Fruit fly (Drosophila melanogaster) whole organism, embryonic: ENCODE data around the gene foxo.

ENCODE experiments used
- CG10366 ChIP-seq: fragments of 200-800 bp; sonication (Bioruptor generic); IDR thresholded peaks from 2 replicates; pipeline ENCODE4 v1.3.6; 2022; ENCODE audit warnings: missing biosample characterization, missing genetic modification characterization
- CG10979 ChIP-seq: fragments of 200-800 bp; sonication (Bioruptor generic); optimal IDR thresholded peaks from 2 replicates; lab custom pipeline; 2018; ENCODE audit warnings: missing biosample characterization, mild to moderate bottlenecking, missing genetic modification characterization, moderate library complexity
- CG11560 ChIP-seq: fragments of 200-800 bp; sonication (Bioruptor generic); IDR thresholded peaks from 3 replicates; pipeline ENCODE4 v1.3.6; 2022; ENCODE audit warnings: missing biosample characterization, missing genetic modification characterization
- CG11696 ChIP-seq: fragments of 200-800 bp; sonication (Bioruptor generic); IDR thresholded peaks from 2 replicates; pipeline ENCODE4 v1.3.6; 2022; ENCODE audit warnings: missing biosample characterization, missing genetic modification characterization
- CG12769 ChIP-seq: fragments of 200-800 bp; sonication (Bioruptor generic); optimal IDR thresholded peaks from 2 replicates; lab custom pipeline; 2019; ENCODE audit warnings: missing biosample characterization, mild to moderate bottlenecking, missing genetic modification characterization, moderate library complexity
- CG13424 ChIP-seq: fragments of 200-800 bp; sonication (Bioruptor generic); optimal IDR thresholded peaks from 2 replicates; lab custom pipeline; 2019; ENCODE audit warnings: missing biosample characterization, mild to moderate bottlenecking, missing genetic modification characterization, moderate library complexity
- CG17359 ChIP-seq: fragments of 200-800 bp; sonication (Bioruptor generic); optimal IDR thresholded peaks from 3 replicates; lab custom pipeline; 2018; ENCODE audit warnings: missing biosample characterization, mild to moderate bottlenecking, missing genetic modification characterization, moderate library complexity
- CG31365 ChIP-seq: fragments of 200-800 bp; sonication (Bioruptor generic); optimal IDR thresholded peaks from 2 replicates; lab custom pipeline; 2018; ENCODE audit warnings: missing biosample characterization, mild to moderate bottlenecking, missing genetic modification characterization
- CG32532 ChIP-seq: fragments of 200-800 bp; sonication (Bioruptor generic); IDR thresholded peaks from 2 replicates; pipeline ENCODE4 v1.3.6; 2022; ENCODE audit warnings: missing biosample characterization, missing genetic modification characterization
- CG34376 ChIP-seq: fragments of 200-800 bp; sonication (Bioruptor generic); optimal IDR thresholded peaks from 2 replicates; lab custom pipeline; 2018; ENCODE audit warnings: missing biosample characterization, mild to moderate bottlenecking, missing genetic modification characterization
- CG3838 ChIP-seq: fragments of 200-800 bp; sonication (Bioruptor generic); optimal IDR thresholded peaks from 3 replicates; lab custom pipeline; 2016; ENCODE audit warnings: missing biosample characterization, missing genetic modification characterization
- CG3847 ChIP-seq: fragments of 200-800 bp; sonication (Bioruptor generic); IDR thresholded peaks from 2 replicates; pipeline ENCODE4 v1.3.6; 2022; ENCODE audit warnings: missing biosample characterization, missing genetic modification characterization
- CG3995 ChIP-seq: fragments of 200-800 bp; sonication (Bioruptor generic); optimal IDR thresholded peaks from 3 replicates; lab custom pipeline; 2016; ENCODE audit warnings: missing biosample characterization, missing genetic modification characterization
- CG4360 ChIP-seq: fragments of 200-800 bp; sonication (Bioruptor generic); IDR thresholded peaks from 2 replicates; pipeline ENCODE4 v1.3.6; 2022; ENCODE audit warnings: missing biosample characterization, missing genetic modification characterization
- CG4617 ChIP-seq: fragments of 200-800 bp; sonication (Bioruptor generic); optimal IDR thresholded peaks from 3 replicates; lab custom pipeline; 2016; ENCODE audit warnings: missing biosample characterization, missing genetic modification characterization, borderline replicate concordance
- CG7839 ChIP-seq: fragments of 200-800 bp; sonication (Bioruptor generic); optimal IDR thresholded peaks from 3 replicates; lab custom pipeline; 2018; ENCODE audit warnings: missing biosample characterization, mild to moderate bottlenecking, missing genetic modification characterization, moderate library complexity
- CG8388 ChIP-seq: fragments of 200-800 bp; sonication (Bioruptor generic); optimal IDR thresholded peaks from 2 replicates; lab custom pipeline; 2019; ENCODE audit warnings: missing biosample characterization, mild to moderate bottlenecking, missing genetic modification characterization, moderate library complexity
- CG9817 ChIP-seq: fragments of 200-800 bp; sonication (Bioruptor generic); optimal IDR thresholded peaks from 2 replicates; lab custom pipeline; 2018; ENCODE audit warnings: missing biosample characterization, mild to moderate bottlenecking, missing genetic modification characterization, moderate library complexity
- CG9876 ChIP-seq: fragments of 200-800 bp; sonication (Bioruptor generic); optimal IDR thresholded peaks from 2 replicates; lab custom pipeline; 2016; ENCODE audit warnings: missing biosample characterization, missing genetic modification characterization
- CG9932 ChIP-seq: fragments of 200-800 bp; sonication (Bioruptor generic); IDR thresholded peaks from 2 replicates; pipeline ENCODE4 v1.3.6; 2022; ENCODE audit warnings: missing biosample characterization, missing genetic modification characterization
- Doc3 ChIP-seq: fragments of 200-800 bp; sonication (Bioruptor generic); IDR thresholded peaks from 3 replicates; pipeline ENCODE4 v1.3.6; 2022; ENCODE audit warnings: missing biosample characterization, missing genetic modification characterization; ENCODE audit not compliant: partially characterized antibody
- E2f2 ChIP-seq: fragments of 200-800 bp; sonication (Bioruptor generic); IDR thresholded peaks from 2 replicates; pipeline ENCODE4 v1.3.6; 2022; ENCODE audit warnings: missing biosample characterization, missing genetic modification characterization
- Gug ChIP-seq: fragments of 200-800 bp; sonication (Bioruptor generic); IDR thresholded peaks from 4 replicates; pipeline ENCODE4 v1.3.6; 2022; ENCODE audit warnings: missing biosample characterization, missing genetic modification characterization
- Hand ChIP-seq: fragments of 200-800 bp; sonication (Bioruptor generic); optimal IDR thresholded peaks from 2 replicates; lab custom pipeline; 2017; ENCODE audit warnings: mild to moderate bottlenecking, missing biosample characterization, missing genetic modification reagents, missing genetic modification characterization
- Hmr ChIP-seq: fragments of 200-800 bp; sonication (Bioruptor generic); optimal IDR thresholded peaks from 3 replicates; lab custom pipeline; 2017; ENCODE audit warnings: mild to moderate bottlenecking, missing biosample characterization, missing genetic modification reagents, missing genetic modification characterization
- Max ChIP-seq: fragments of 200-800 bp; sonication (Bioruptor generic); optimal IDR thresholded peaks from 2 replicates; lab custom pipeline; 2016; ENCODE audit warnings: missing biosample characterization, mild to moderate bottlenecking, missing genetic modification characterization
- NfI ChIP-seq: fragments of 200-800 bp; sonication (Bioruptor generic); optimal IDR thresholded peaks from 3 replicates; lab custom pipeline; 2018; ENCODE audit warnings: missing biosample characterization, mild to moderate bottlenecking, missing genetic modification characterization, moderate library complexity
- Optix ChIP-seq: fragments of 200-800 bp; sonication (Bioruptor generic); IDR thresholded peaks from 3 replicates; pipeline ENCODE4 v1.3.6; 2022; ENCODE audit warnings: missing biosample characterization, missing genetic modification characterization
- Ptx1 ChIP-seq: fragments of 200-800 bp; sonication (Bioruptor generic); IDR thresholded peaks from 2 replicates; pipeline ENCODE4 v1.3.6; 2022; ENCODE audit warnings: missing biosample characterization, missing genetic modification characterization
- Sox102F ChIP-seq: fragments of 200-800 bp; sonication (Bioruptor generic); optimal IDR thresholded peaks from 2 replicates; lab custom pipeline; 2018; ENCODE audit warnings: missing biosample characterization, mild to moderate bottlenecking, missing genetic modification characterization, moderate library complexity
- chn ChIP-seq: fragments of 200-800 bp; sonication (Bioruptor generic); optimal IDR thresholded peaks from 2 replicates; lab custom pipeline; 2016; ENCODE audit warnings: missing biosample characterization, missing genetic modification characterization
- disco-r ChIP-seq: fragments of 200-800 bp; sonication (Bioruptor generic); optimal IDR thresholded peaks from 2 replicates; lab custom pipeline; 2016; ENCODE audit warnings: missing biosample characterization, missing genetic modification characterization
- esg ChIP-seq: fragments of 200-800 bp; sonication (Bioruptor generic); conservative IDR thresholded peaks from 2 replicates; pipeline ENCODE4 v1.3.6; 2022; ENCODE audit warnings: missing biosample characterization, missing genetic modification characterization
- ewg ChIP-seq: fragments of 200-800 bp; sonication (Bioruptor generic); optimal IDR thresholded peaks from 3 replicates; lab custom pipeline; 2017; ENCODE audit warnings: mild to moderate bottlenecking, missing biosample characterization, missing genetic modification reagents, missing genetic modification characterization
- fd96Cb ChIP-seq: fragments of 200-800 bp; sonication (Bioruptor generic); optimal IDR thresholded peaks from 2 replicates; lab custom pipeline; 2018; ENCODE audit warnings: missing biosample characterization, mild to moderate bottlenecking, missing genetic modification characterization, moderate library complexity
- grau ChIP-seq: fragments of 200-800 bp; optimal IDR thresholded peaks from 3 replicates; lab custom pipeline; 2019; ENCODE audit warnings: missing biosample characterization, mild to moderate bottlenecking, missing genetic modification characterization, moderate library complexity
- h ChIP-seq: fragments of >200 bp; optimal IDR thresholded peaks from 2 replicates; lab custom pipeline; 2017
- her ChIP-seq: fragments of 200-800 bp; sonication (Bioruptor generic); optimal IDR thresholded peaks from 2 replicates; lab custom pipeline; 2016; ENCODE audit warnings: missing biosample characterization, missing genetic modification characterization
- jing ChIP-seq: fragments of 200-800 bp; sonication (Bioruptor generic); optimal IDR thresholded peaks from 2 replicates; lab custom pipeline; 2018; ENCODE audit warnings: missing biosample characterization, mild to moderate bottlenecking, missing genetic modification characterization
- lmd ChIP-seq: fragments of 200-800 bp; sonication (Bioruptor generic); IDR thresholded peaks from 2 replicates; pipeline ENCODE4 v1.3.6; 2022; ENCODE audit warnings: missing biosample characterization, missing genetic modification characterization
- rib ChIP-seq: fragments of 200-800 bp; sonication (Bioruptor generic); IDR thresholded peaks from 2 replicates; pipeline ENCODE4 v1.3.6; 2022; ENCODE audit warnings: missing biosample characterization, missing genetic modification characterization
- scrt ChIP-seq: fragments of 200-800 bp; sonication (Bioruptor generic); optimal IDR thresholded peaks from 2 replicates; lab custom pipeline; 2018; ENCODE audit warnings: missing biosample characterization, mild to moderate bottlenecking, missing genetic modification characterization, moderate library complexity
- shn ChIP-seq: fragments of 200-800 bp; sonication (Bioruptor generic); optimal IDR thresholded peaks from 3 replicates; lab custom pipeline; 2016; ENCODE audit warnings: missing biosample characterization, missing genetic modification characterization
- sr ChIP-seq: fragments of 200-800 bp; sonication (Bioruptor generic); IDR thresholded peaks from 3 replicates; pipeline ENCODE4 v1.3.6; 2022; ENCODE audit warnings: missing biosample characterization, missing genetic modification characterization
- tap ChIP-seq: fragments of 200-800 bp; optimal IDR thresholded peaks from 3 replicates; lab custom pipeline; 2019; ENCODE audit warnings: missing biosample characterization, mild to moderate bottlenecking, missing genetic modification characterization, moderate library complexity
- tll ChIP-seq, 2 experiments: fragments of 200-800 bp in 1 of 2; fragments of >200 bp in 1 of 2; sonication (Bioruptor generic) in 1 of 2; optimal IDR thresholded peaks; 2 replicates each; lab custom pipeline; 2017 to 2019; ENCODE audit warnings: missing biosample characterization in 2 of 2, missing genetic modification characterization in 2 of 2, mild to moderate bottlenecking in 1 of 2, moderate library complexity in 1 of 2
- toy ChIP-seq: fragments of 200-800 bp; sonication (Bioruptor generic); IDR thresholded peaks from 2 replicates; pipeline ENCODE4 v1.3.6; 2022; ENCODE audit warnings: missing biosample characterization, missing genetic modification characterization
- trem ChIP-seq: fragments of 200-800 bp; optimal IDR thresholded peaks from 3 replicates; lab custom pipeline; 2019; ENCODE audit warnings: missing biosample characterization, mild to moderate bottlenecking, missing genetic modification characterization, moderate library complexity
- twi ChIP-seq: fragments of 200-800 bp; optimal IDR thresholded peaks from 2 replicates; lab custom pipeline; 2019; ENCODE audit warnings: missing biosample characterization, mild to moderate bottlenecking, missing genetic modification characterization, moderate library complexity

Gene foxo

dm6 chr3R:14061988-14062868 lies 5.5 kb downstream of the foxo start (continued):
- TF ChIP-seq Doc3 (GFP tag; lab: Robert Waterston, UW) (no peak), CG10979 (tag; lab: Kevin White, UChicago) (peak; percentile 13), her (GFP tag; lab: Kevin White, UChicago) (no peak), scrt (GFP tag; lab: Kevin White, UChicago) (peak; percentile 20), CG9876 (no peak), CG3838 (GFP tag; lab: Kevin White, UChicago) (no peak), CG13424 (tag; lab: Kevin White, UChicago) (peak; percentile 40), Hand (no peak), E2f2 (no peak), Sox102F (GFP tag; lab: Kevin White, UChicago) (peak; percentile 42), CG9932 (GFP tag; lab: Robert Waterston, UW) (peak; percentile 46; the same call in 1 of the 2 replicates), jing (GFP tag; lab: Kevin White, UChicago) (no peak), sr (GFP tag; lab: Robert Waterston, UW) (0 out of 3 replicates have a peak, but pooled peaks have one; percentile 51), CG32532 (GFP tag; lab: Robert Waterston, UW) (peak; percentile 18; the same call in 1 of the 2 replicates), ewg (no peak), CG9817 (peak; percentile 25), CG8388 (GFP tag; lab: Kevin White, UChicago) (no peak), CG34376 (GFP tag; lab: Kevin White, UChicago) (peak; percentile 88), Gug (GFP tag; lab: Robert Waterston, UW) (peak; percentile 24; the same call in 1 of the 4 replicates), tap (tag; lab: Kevin White, UChicago) (no peak), rib (no peak), fd96Cb (peak; percentile 23), tll (GFP tag; optimal IDR thresholded peaks at IDR 0.05; lab: Kevin White, UChicago) (no peak), NfI (GFP tag; lab: Kevin White, UChicago) (no peak), Ptx1 (GFP tag; lab: Robert Waterston, UW) (peak; percentile 54), CG10366 (GFP tag; lab: Robert Waterston, UW) (no peak), disco-r (no peak), CG17359 (tag; lab: Kevin White, UChicago) (no peak), h (no peak), CG3995 (GFP tag; lab: Kevin White, UChicago) (no peak), CG31365 (tag; lab: Kevin White, UChicago) (no peak), CG12769 (tag; lab: Kevin White, UChicago) (peak; percentile 22), CG11696 (GFP tag; lab: Robert Waterston, UW) (no peak), shn (GFP tag; lab: Kevin White, UChicago) (no peak), CG7839 (peak; percentile 43), CG3847 (GFP tag; lab: Robert Waterston, UW) (no peak; the same call in 1 of the 2 replicates), trem (tag; lab: Kevin White, UChicago) (no peak), grau (tag; lab: Kevin White, UChicago) (peak; percentile 59), CG4360 (no peak), toy (GFP tag; lab: Robert Waterston, UW) (no peak), lmd (peak; percentile 39; the same call in 1 of the 2 replicates), Max (GFP tag; lab: Kevin White, UChicago) (peak; percentile 2), Hmr (peak; percentile 28), CG11560 (tag; lab: Robert Waterston, UW) (no peak), esg (GFP tag; lab: Robert Waterston, UW) (0 out of 2 replicates have a peak, but pooled peaks have one; percentile 14), CG4617 (GFP tag; lab: Kevin White, UChicago) (no peak), Optix (GFP tag; lab: Robert Waterston, UW) (no peak), twi (tag; lab: Kevin White, UChicago) (no peak), chn (no peak)
